Fruit fly (Drosophila melanogaster): ENCODE measurements around the gene CG17896.

The CG17896 gene

dm6 chrX:476230-477143 lies 16.8 kb downstream of the CG17896 start, which contains the start of the genes ebo and CG13373 (continued):
- TF ChIP-seq Hr83 (GFP tag; optimal IDR thresholded peaks at IDR 0.05; ENCODE audit: poor library complexity, severe bottlenecking) (peak; percentile 69), woc (GFP tag; optimal IDR thresholded peaks at IDR 0.05) (no peak)

dm6 chrX:470626-471025 lies 22.7 kb downstream of the CG17896 start, which contains the start of gene CG32816:
CG32816 (minus strand) TSS chrX:470726.
- TF ChIP-seq Myc (optimal IDR thresholded peaks at IDR 0.05) (no peak), br (GFP tag; optimal IDR thresholded peaks at IDR 0.05) (no peak), sv (GFP tag; optimal IDR thresholded peaks at IDR 0.05) (no peak), usp (GFP tag; optimal IDR thresholded peaks at IDR 0.05) (no peak), Sp1 (GFP tag; optimal IDR thresholded peaks at IDR 0.05) (no peak), fru (GFP tag; optimal IDR thresholded peaks at IDR 0.05) (no peak), dmrt93B (GFP tag; optimal IDR thresholded peaks at IDR 0.05) (no peak), CG9705 (GFP tag; optimal IDR thresholded peaks at IDR 0.05) (no peak), woc (GFP tag; optimal IDR thresholded peaks at IDR 0.05) (no peak)

- no peak for TF ChIP-seq Dif (GFP tag; optimal IDR thresholded peaks at IDR 0.05; ENCODE audit: partially characterized antibody)
- no peak for TF ChIP-seq Sp1 (GFP tag; optimal IDR thresholded peaks at IDR 0.05)
- no peak for TF ChIP-seq rgr (GFP tag; optimal IDR thresholded peaks at IDR 0.05)
- no peak for TF ChIP-seq h (GFP tag; optimal IDR thresholded peaks at IDR 0.05)
Observed at dm6 chrX:469235-469634, 24.1 kb downstream of the CG17896 start, which contains the start of gene Cyp4g1. Cyp4g1 (minus strand) TSS chrX:469335.

- TF ChIP-seq Dfd (GFP tag; optimal IDR thresholded peaks at IDR 0.05) (no peak), Vsx2 (GFP tag; optimal IDR thresholded peaks at IDR 0.05; ENCODE audit: partially characterized antibody) (no peak), Hnf4 (GFP tag; optimal IDR thresholded peaks at IDR 0.05) (no peak), Myc (optimal IDR thresholded peaks at IDR 0.05) (no peak), woc (GFP tag; optimal IDR thresholded peaks at IDR 0.05) (no peak), pan (optimal IDR thresholded peaks at IDR 0.05) (no peak), Sp1 (GFP tag; optimal IDR thresholded peaks at IDR 0.05) (no peak), lola (GFP tag; optimal IDR thresholded peaks at IDR 0.05) (no peak), psq (GFP tag; optimal IDR thresholded peaks at IDR 0.05) (no peak), dsf (GFP tag; optimal IDR thresholded peaks at IDR 0.05; ENCODE audit: borderline replicate concordance) (no peak), CG32264 (GFP tag; optimal IDR thresholded peaks at IDR 0.05) (no peak), foxo (GFP tag; optimal IDR thresholded peaks at IDR 0.05) (no peak), dmrt93B (GFP tag; optimal IDR thresholded peaks at IDR 0.05) (no peak), ey (GFP tag; optimal IDR thresholded peaks at IDR 0.05) (no peak), jim (GFP tag; optimal IDR thresholded peaks at IDR 0.05) (no peak), Hr78 (GFP tag; optimal IDR thresholded peaks at IDR 0.05) (no peak), HLH106 (tag; optimal IDR thresholded peaks at IDR 0.05) (no peak), GATAd (GFP tag; optimal IDR thresholded peaks at IDR 0.05) (no peak), CrebA (GFP tag; optimal IDR thresholded peaks at IDR 0.05; ENCODE audit: borderline replicate concordance) (no peak), N (GFP tag; optimal IDR thresholded peaks at IDR 0.05) (no peak)
Observed at dm6 chrX:463934-464333, 29.4 kb downstream of the CG17896 start.

dm6 chrX:460447-460846 lies 32.8 kb downstream of the CG17896 start, which contains the start of gene ase:
ase (plus strand) TSS chrX:460747.
- TF ChIP-seq brk (GFP tag; optimal IDR thresholded peaks at IDR 0.05) (no peak), N (GFP tag; optimal IDR thresholded peaks at IDR 0.05) (no peak), foxo (GFP tag; optimal IDR thresholded peaks at IDR 0.05) (no peak), Hr78 (GFP tag; optimal IDR thresholded peaks at IDR 0.05) (no peak), Dfd (GFP tag; optimal IDR thresholded peaks at IDR 0.05) (no peak), tai (GFP tag; optimal IDR thresholded peaks at IDR 0.05) (no peak), Sp1 (GFP tag; optimal IDR thresholded peaks at IDR 0.05) (no peak), lola (GFP tag; optimal IDR thresholded peaks at IDR 0.05) (no peak), usp (GFP tag; optimal IDR thresholded peaks at IDR 0.05) (no peak), OdsH (GFP tag; optimal IDR thresholded peaks at IDR 0.05) (no peak), Dif (GFP tag; optimal IDR thresholded peaks at IDR 0.05; ENCODE audit: partially characterized antibody) (no peak), jim (GFP tag; optimal IDR thresholded peaks at IDR 0.05) (no peak), pan (optimal IDR thresholded peaks at IDR 0.05) (no peak), dl (GFP tag; optimal IDR thresholded peaks at IDR 0.05; ENCODE audit: insufficient read depth in 1 of 2, partially characterized antibody in 2 of 2) (no peak)

Data from whole organism, wandering third instar larva.